Worm (Caenorhabditis elegans) whole organism, L3 larva: Measurements from ENCODE around the gene R166.2.
A peak's percentile ranks its signal among the peaks of the same experiment; 100 is the strongest.

Source experiments
- R02D3.7 ChIP-seq: fragments of 150-350 bp; optimal IDR thresholded peaks from 2 replicates; lab custom pipeline; 2014; ENCODE audit warnings: missing biosample characterization, missing genetic modification characterization
- ZK546.5 ChIP-seq: sonication (generic microtip); optimal IDR thresholded peaks from 2 replicates; lab custom pipeline; 2017; ENCODE audit warnings: missing biosample characterization, missing genetic modification characterization
- aly-2 ChIP-seq: fragments of 150-350 bp; optimal IDR thresholded peaks from 2 replicates; lab custom pipeline; 2014; ENCODE audit warnings: missing biosample characterization, missing genetic modification characterization
- ama-1 ChIP-seq: fragments of 150-350 bp; optimal IDR thresholded peaks from 2 replicates; lab custom pipeline; 2018
- ceh-16 ChIP-seq: sonication (generic microtip); optimal IDR thresholded peaks from 2 replicates; lab custom pipeline; 2017; ENCODE audit warnings: missing biosample characterization, missing genetic modification characterization
- ceh-28 ChIP-seq: fragments of 150-350 bp; optimal IDR thresholded peaks from 2 replicates; lab custom pipeline; 2014; ENCODE audit warnings: missing biosample characterization, missing genetic modification reagents, missing genetic modification characterization
- ceh-82 ChIP-seq: fragments of 150-350 bp; optimal IDR thresholded peaks from 2 replicates; lab custom pipeline; 2014; ENCODE audit warnings: missing biosample characterization, missing genetic modification characterization
- ceh-9 ChIP-seq: sonication (generic microtip); optimal IDR thresholded peaks from 2 replicates; lab custom pipeline; 2018; ENCODE audit warnings: missing biosample characterization, missing genetic modification characterization
- daf-12 ChIP-seq: fragments of 150-350 bp; optimal IDR thresholded peaks from 2 replicates; lab custom pipeline; 2014; ENCODE audit warnings: missing biosample characterization, missing genetic modification reagents, missing genetic modification characterization
- egl-27 ChIP-seq: sonication (generic microtip); optimal IDR thresholded peaks from 4 replicates; lab custom pipeline; 2017; ENCODE audit warnings: missing biosample characterization, missing genetic modification reagents, missing genetic modification characterization
- egl-5 ChIP-seq: fragments of 150-350 bp; optimal IDR thresholded peaks from 2 replicates; lab custom pipeline; 2017; ENCODE audit warnings: missing biosample characterization, missing genetic modification reagents, missing genetic modification characterization, inconsistent platforms
- elt-1 ChIP-seq: fragments of 150-350 bp; optimal IDR thresholded peaks from 2 replicates; lab custom pipeline; 2014; ENCODE audit warnings: missing biosample characterization, missing genetic modification characterization
- elt-2 ChIP-seq: sonication (generic microtip); optimal IDR thresholded peaks from 2 replicates; lab custom pipeline; 2016; ENCODE audit warnings: missing genetic modification reagents, mild to moderate bottlenecking, missing genetic modification characterization, missing compliant biosample characterization
- elt-3 ChIP-seq, 3 experiments: fragments of 150-350 bp in 1 of 3; sonication (generic microtip) in 2 of 3; optimal IDR thresholded peaks; 2 replicates in 2 of 3; 4 replicates in 1 of 3; lab custom pipeline; 2014 to 2017; ENCODE audit warnings: missing biosample characterization in 3 of 3, missing genetic modification characterization in 3 of 3
- eor-1 ChIP-seq, 2 experiments: fragments of 150-350 bp; optimal IDR thresholded peaks; 2 replicates each; lab custom pipeline; 2014 to 2018; ENCODE audit warnings: missing biosample characterization in 2 of 2, missing genetic modification characterization in 2 of 2
- fkh-10 ChIP-seq: sonication (generic microtip); optimal IDR thresholded peaks from 2 replicates; lab custom pipeline; 2017; ENCODE audit warnings: missing biosample characterization, missing genetic modification reagents, missing genetic modification characterization
- fkh-2 ChIP-seq: fragments of 150-350 bp; optimal IDR thresholded peaks from 2 replicates; lab custom pipeline; 2014; ENCODE audit warnings: missing biosample characterization, missing genetic modification reagents, missing genetic modification characterization
- fos-1 ChIP-seq: fragments of 150-350 bp; optimal IDR thresholded peaks from 2 replicates; lab custom pipeline; 2014; ENCODE audit warnings: missing biosample characterization, missing genetic modification characterization
- hmg-11 ChIP-seq: sonication (generic microtip); optimal IDR thresholded peaks from 2 replicates; lab custom pipeline; 2016; ENCODE audit warnings: missing genetic modification characterization, missing compliant biosample characterization
- jun-1 ChIP-seq: fragments of 150-350 bp; optimal IDR thresholded peaks from 2 replicates; lab custom pipeline; 2014; ENCODE audit warnings: missing biosample characterization, missing genetic modification reagents, missing genetic modification characterization
- lin-15B ChIP-seq: fragments of 150-350 bp; optimal IDR thresholded peaks from 2 replicates; lab custom pipeline; 2014; ENCODE audit warnings: missing biosample characterization, missing genetic modification characterization
- lin-39 ChIP-seq: fragments of 150-350 bp; optimal IDR thresholded peaks from 2 replicates; lab custom pipeline; 2018; ENCODE audit warnings: missing biosample characterization, missing genetic modification reagents, missing genetic modification characterization
- lsy-12 ChIP-seq: sonication (generic microtip); optimal IDR thresholded peaks from 2 replicates; lab custom pipeline; 2016; ENCODE audit warnings: mild to moderate bottlenecking, missing genetic modification characterization, missing compliant biosample characterization
- mdl-1 ChIP-seq: fragments of 150-350 bp; optimal IDR thresholded peaks from 2 replicates; lab custom pipeline; 2014; ENCODE audit warnings: missing biosample characterization, missing genetic modification characterization
- mml-1 ChIP-seq: fragments of 150-350 bp; sonication (generic microtip); optimal IDR thresholded peaks from 3 replicates; lab custom pipeline; 2014; ENCODE audit warnings: missing biosample characterization, missing genetic modification characterization
- nfya-1 ChIP-seq: sonication (generic microtip); optimal IDR thresholded peaks from 2 replicates; lab custom pipeline; 2017; ENCODE audit warnings: missing genetic modification characterization, mild to moderate bottlenecking, missing compliant biosample characterization, antibody characterized with exemption, moderate library complexity; ENCODE audit not compliant: insufficient read depth
- nhr-11 ChIP-seq: fragments of 150-350 bp; optimal IDR thresholded peaks from 2 replicates; lab custom pipeline; 2014; ENCODE audit warnings: missing biosample characterization, missing genetic modification characterization
- nhr-12 ChIP-seq: fragments of 150-350 bp; optimal IDR thresholded peaks from 2 replicates; lab custom pipeline; 2014; ENCODE audit warnings: missing biosample characterization, missing genetic modification characterization
- nhr-23 ChIP-seq: fragments of 150-350 bp; optimal IDR thresholded peaks from 2 replicates; lab custom pipeline; 2014; ENCODE audit warnings: missing biosample characterization, missing genetic modification reagents, missing genetic modification characterization
- nhr-237 ChIP-seq: fragments of 150-350 bp; optimal IDR thresholded peaks from 2 replicates; lab custom pipeline; 2014; ENCODE audit warnings: missing biosample characterization, missing genetic modification characterization
- nhr-25 ChIP-seq: sonication (generic microtip); optimal IDR thresholded peaks from 2 replicates; lab custom pipeline; 2017; ENCODE audit warnings: missing biosample characterization, missing genetic modification characterization
- nhr-28 ChIP-seq: fragments of 150-350 bp; optimal IDR thresholded peaks from 2 replicates; lab custom pipeline; 2014; ENCODE audit warnings: missing biosample characterization, missing genetic modification characterization
- nhr-43 ChIP-seq: sonication (generic microtip); optimal IDR thresholded peaks from 2 replicates; lab custom pipeline; 2016; ENCODE audit warnings: mild to moderate bottlenecking, missing genetic modification characterization, missing compliant biosample characterization; ENCODE audit not compliant: poor library complexity, severe bottlenecking
- nhr-67 ChIP-seq: fragments of 150-350 bp; optimal IDR thresholded peaks from 2 replicates; lab custom pipeline; 2014; ENCODE audit warnings: missing biosample characterization, missing genetic modification characterization
- nhr-76 ChIP-seq: fragments of 150-350 bp; sonication (generic microtip); optimal IDR thresholded peaks from 5 replicates; lab custom pipeline; 2014; ENCODE audit warnings: missing biosample characterization, missing genetic modification characterization
- nhr-77 ChIP-seq: fragments of 150-350 bp; optimal IDR thresholded peaks from 2 replicates; lab custom pipeline; 2014; ENCODE audit warnings: missing biosample characterization, missing genetic modification characterization
- pha-4 ChIP-seq: fragments of 150-350 bp; optimal IDR thresholded peaks from 2 replicates; lab custom pipeline; 2014; ENCODE audit warnings: missing biosample characterization, missing genetic modification reagents, missing genetic modification characterization
- pqm-1 ChIP-seq: fragments of 150-350 bp; optimal IDR thresholded peaks from 2 replicates; lab custom pipeline; 2017; ENCODE audit warnings: missing biosample characterization, missing genetic modification characterization, inconsistent platforms
- sea-2 ChIP-seq: fragments of 150-350 bp; sonication (generic microtip); optimal IDR thresholded peaks from 4 replicates; lab custom pipeline; 2014; ENCODE audit warnings: missing biosample characterization, missing genetic modification reagents, missing genetic modification characterization
- skn-1 ChIP-seq: fragments of 150-350 bp; optimal IDR thresholded peaks from 2 replicates; lab custom pipeline; 2014; ENCODE audit warnings: missing biosample characterization, missing genetic modification characterization
- snpc-4 ChIP-seq: fragments of 150-350 bp; optimal IDR thresholded peaks from 2 replicates; lab custom pipeline; 2014; ENCODE audit warnings: missing biosample characterization, missing genetic modification characterization
- tbx-2 ChIP-seq: sonication (generic microtip); optimal IDR thresholded peaks from 2 replicates; lab custom pipeline; 2016; ENCODE audit warnings: mild to moderate bottlenecking, missing genetic modification characterization, missing compliant biosample characterization
- unc-39 ChIP-seq: sonication (generic microtip); optimal IDR thresholded peaks from 4 replicates; lab custom pipeline; 2017; ENCODE audit warnings: missing biosample characterization, missing genetic modification characterization
- unc-62 ChIP-seq: fragments of 150-350 bp; sonication (generic microtip); optimal IDR thresholded peaks from 4 replicates; lab custom pipeline; 2014; ENCODE audit warnings: missing biosample characterization, missing genetic modification reagents, missing genetic modification characterization
- zag-1 ChIP-seq: fragments of 150-350 bp; optimal IDR thresholded peaks from 2 replicates; lab custom pipeline; 2014; ENCODE audit warnings: missing biosample characterization, missing genetic modification characterization
- ztf-11 ChIP-seq: fragments of 150-350 bp; optimal IDR thresholded peaks from 2 replicates; lab custom pipeline; 2014; ENCODE audit warnings: missing biosample characterization, missing genetic modification characterization
- ztf-4 ChIP-seq: fragments of 150-350 bp; optimal IDR thresholded peaks from 2 replicates; lab custom pipeline; 2014; ENCODE audit warnings: missing biosample characterization, missing genetic modification characterization

R166.2 gene

ce11 chrII:10557206-10557574 is 19.7 kb upstream of the R166.2 start:
- TF ChIP-seq nfya-1 (tag; lab: Kevin White, UChicago) = no peak
- TF ChIP-seq snpc-4 (tag; lab: Kevin White, UChicago) = no peak
- TF ChIP-seq ztf-4 (tag; lab: Kevin White, UChicago) = peak; percentile 54
- TF ChIP-seq fos-1 (tag; lab: Kevin White, UChicago) = no peak
- no peak for TF ChIP-seq unc-39
- TF ChIP-seq elt-2 (tag; lab: Kevin White, UChicago) = peak; percentile 85
- TF ChIP-seq skn-1 (tag; lab: Kevin White, UChicago) = no peak
- peak; percentile 54 for TF ChIP-seq nhr-23
- TF ChIP-seq ceh-9 (tag; lab: Kevin White, UChicago) = no peak
- no peak for TF ChIP-seq ceh-16 (tag; lab: Kevin White, UChicago)
- no peak for TF ChIP-seq lin-15B
- TF ChIP-seq nhr-28 = no peak
- TF ChIP-seq egl-5 (tag; lab: Kevin White, UChicago) = no peak
- no peak for TF ChIP-seq unc-62 (GFP tag; lab: Kevin White, UChicago)
- TF ChIP-seq ama-1 = no peak
- TF ChIP-seq fkh-2 (tag; lab: Kevin White, UChicago) = no peak
- TF ChIP-seq elt-1 = peak; percentile 17
- no peak for TF ChIP-seq ceh-82 (tag; lab: Kevin White, UChicago)
- no peak for TF ChIP-seq fkh-10 (GFP tag; lab: Kevin White, UChicago)
- TF ChIP-seq pqm-1 = peak; percentile 51
- peak; percentile 89 for TF ChIP-seq nhr-43
- no peak for TF ChIP-seq lin-39 (tag; lab: Kevin White, UChicago)
- TF ChIP-seq lsy-12 (tag; lab: Kevin White, UChicago) = peak; percentile 30
- TF ChIP-seq nhr-237 (tag; lab: Kevin White, UChicago) = no peak
- no peak for TF ChIP-seq nhr-12 (tag; lab: Kevin White, UChicago)
- no peak for TF ChIP-seq ZK546.5 (tag; lab: Kevin White, UChicago)
- TF ChIP-seq nhr-25 = peak; percentile 93
- TF ChIP-seq mml-1 (tag; lab: Kevin White, UChicago) = no peak
- no peak for TF ChIP-seq ztf-11 (tag; lab: Kevin White, UChicago)
- TF ChIP-seq mdl-1 (tag; lab: Kevin White, UChicago) = no peak
- no peak for TF ChIP-seq egl-27 (tag; lab: Kevin White, UChicago)
- TF ChIP-seq R02D3.7 = no peak
- TF ChIP-seq nhr-77 = no peak
- TF ChIP-seq jun-1 (tag; lab: Kevin White, UChicago) = peak; percentile 43
- TF ChIP-seq daf-12 = no peak
- TF ChIP-seq zag-1 (tag; lab: Kevin White, UChicago) = no peak
- TF ChIP-seq aly-2 (tag; lab: Kevin White, UChicago) = no peak
- TF ChIP-seq nhr-67 (tag; lab: Kevin White, UChicago) = no peak
- peak; percentile 61 for TF ChIP-seq pha-4 (tag; lab: Kevin White, UChicago)
- no peak for TF ChIP-seq ceh-28
- TF ChIP-seq sea-2 (GFP tag; lab: Kevin White, UChicago) = no peak
- TF ChIP-seq tbx-2 (tag; lab: Kevin White, UChicago) = no peak
- TF ChIP-seq elt-3 (tag; optimal IDR thresholded peaks at IDR 0.05; lab: Kevin White, UChicago) = peak in 1 of 3 experiments; percentile 49
- TF ChIP-seq eor-1 (tag; optimal IDR thresholded peaks at IDR 0.05; lab: Kevin White, UChicago) = no peak
- TF ChIP-seq nhr-11 (tag; lab: Kevin White, UChicago) = no peak
- TF ChIP-seq nhr-76 (tag; lab: Kevin White, UChicago) = no peak
- TF ChIP-seq hmg-11 (tag; lab: Kevin White, UChicago) = no peak
